Worm (Caenorhabditis elegans): Measurements from ENCODE around the gene Y62H9A.2.

ce11 chrX:11913824-11914223, 35.8 kb upstream of the Y62H9A.2 start, which contains the start of gene Y62H9A.12:
- TF ChIP-seq snpc-4 (tag; optimal IDR thresholded peaks at IDR 0.05) (no peak), sem-2 (GFP tag; optimal IDR thresholded peaks at IDR 0.05) (no peak), sptf-1 (tag; optimal IDR thresholded peaks at IDR 0.05) (no peak)
